Fruit fly (Drosophila melanogaster): ENCODE results near the gene sloth2.

The sloth2 gene

dm6 chrX:7011063-7011743, at the start of gene sloth2, which contains the start of the genes cm and sloth1 (continued):
- TF ChIP-seq seq (GFP tag; IDR thresholded peaks at IDR 0.05) = peak; percentile 87
- peak; percentile 91 for TF ChIP-seq CG9609 (GFP tag; optimal IDR thresholded peaks at IDR 0.05)
- TF ChIP-seq unpg (GFP tag; optimal IDR thresholded peaks at IDR 0.05) = peak; percentile 87
- TF ChIP-seq Abd-B (GFP tag; optimal IDR thresholded peaks at IDR 0.05) = peak; percentile 75
- TF ChIP-seq Fer3 (tag; optimal IDR thresholded peaks at IDR 0.05) = peak; percentile 79
- TF ChIP-seq knrl (GFP tag; IDR thresholded peaks at IDR 0.05; ENCODE audit: partially characterized antibody) = peak; percentile 89
- peak; percentile 62 for TF ChIP-seq nom (GFP tag; optimal IDR thresholded peaks at IDR 0.05)
- peak; percentile 48 for TF ChIP-seq btn (GFP tag; optimal IDR thresholded peaks at IDR 0.05)
- TF ChIP-seq her (GFP tag; optimal IDR thresholded peaks at IDR 0.05) = peak; percentile 63
- TF ChIP-seq zen2 (GFP tag; IDR thresholded peaks at IDR 0.05; ENCODE audit: partially characterized antibody) = peak; percentile 74; the same call in 1 of the 3 replicates
- peak; percentile 83 for TF ChIP-seq CG33213 (GFP tag; optimal IDR thresholded peaks at IDR 0.05)
- peak; percentile 41 for TF ChIP-seq CG31388 (GFP tag; optimal IDR thresholded peaks at IDR 0.05)
- peak; percentile 87 for TF ChIP-seq CG3847 (GFP tag; IDR thresholded peaks at IDR 0.05)
- peak; percentile 53; the same call in 1 of the 2 replicates for TF ChIP-seq dan (GFP tag; IDR thresholded peaks at IDR 0.05)
- peak; percentile 80 for TF ChIP-seq CG7556 (GFP tag; optimal IDR thresholded peaks at IDR 0.05)
- TF ChIP-seq bsh (GFP tag; optimal IDR thresholded peaks at IDR 0.05) = peak; percentile 7 to 83
- TF ChIP-seq CG1529 (GFP tag; optimal IDR thresholded peaks at IDR 0.05) = peak; percentile 53
- TF ChIP-seq lov (optimal IDR thresholded peaks at IDR 0.05) = no peak
- TF ChIP-seq lov (GFP tag; IDR thresholded peaks at IDR 0.05) = peak; percentile 59; the same call in 1 of the 3 replicates
- peak; percentile 3 for TF ChIP-seq Elba2 (GFP tag; optimal IDR thresholded peaks at IDR 0.05)
- TF ChIP-seq zfh2 (GFP tag; optimal IDR thresholded peaks at IDR 0.05) = peak; percentile 92
- peak; percentile 84; the same call in 2 of the 3 replicates for TF ChIP-seq H15 (GFP tag; IDR thresholded peaks at IDR 0.05)
- TF ChIP-seq CG12942 (GFP tag; optimal IDR thresholded peaks at IDR 0.05) = peak; percentile 88
- TF ChIP-seq E2f2 (GFP tag; IDR thresholded peaks at IDR 0.05) = peak; percentile 60
- TF ChIP-seq otp (GFP tag; IDR thresholded peaks at IDR 0.05) = peak; percentile 73
- peak; percentile 46; the same call in 1 of the 2 replicates for TF ChIP-seq ham (GFP tag; IDR thresholded peaks at IDR 0.05)
- peak; percentile 53 for TF ChIP-seq run (tag; optimal IDR thresholded peaks at IDR 0.05)
- TF ChIP-seq yki (optimal IDR thresholded peaks at IDR 0.05) = no peak
- 0 out of 2 replicates have a peak, but pooled peaks have one; percentile 56 for TF ChIP-seq CG10321 (GFP tag; IDR thresholded peaks at IDR 0.05)
- peak; percentile 81 for TF ChIP-seq Dek (tag; optimal IDR thresholded peaks at IDR 0.05)
- TF ChIP-seq dpn (GFP tag; optimal IDR thresholded peaks at IDR 0.05) = peak; percentile 86 to 89
- TF ChIP-seq Mes4 (GFP tag; optimal IDR thresholded peaks at IDR 0.05) = peak; percentile 80
- peak; percentile 68; the same call in 1 of the 3 replicates for TF ChIP-seq CG7357 (GFP tag; IDR thresholded peaks at IDR 0.05)
- TF ChIP-seq CG11247 (GFP tag; IDR thresholded peaks at IDR 0.05) = peak; percentile 83
- TF ChIP-seq tgo (GFP tag; IDR thresholded peaks at IDR 0.05) = peak; percentile 85
- peak; percentile 75 for TF ChIP-seq Fer2 (tag; optimal IDR thresholded peaks at IDR 0.05)
- peak; percentile 68 for TF ChIP-seq Nf-YC (tag; optimal IDR thresholded peaks at IDR 0.05)
- peak; percentile 87 for TF ChIP-seq Rx (GFP tag; IDR thresholded peaks at IDR 0.05)
- TF ChIP-seq tio (GFP tag; optimal IDR thresholded peaks at IDR 0.05) = peak; percentile 81
- peak; percentile 79 for TF ChIP-seq CG4820 (GFP tag; optimal IDR thresholded peaks at IDR 0.05)
- peak; percentile 69 for TF ChIP-seq NK7.1 (GFP tag; optimal IDR thresholded peaks at IDR 0.05)
- TF ChIP-seq unc-4 (GFP tag; IDR thresholded peaks at IDR 0.05; ENCODE audit: partially characterized antibody) = peak; percentile 91
- TF ChIP-seq Deaf1 (tag; optimal IDR thresholded peaks at IDR 0.05) = peak; percentile 47
- peak; percentile 80 for TF ChIP-seq ems (GFP tag; optimal IDR thresholded peaks at IDR 0.05)
- no peak for TF ChIP-seq TFAM (GFP tag; optimal IDR thresholded peaks at IDR 0.05)
- TF ChIP-seq fd102C (GFP tag; optimal IDR thresholded peaks at IDR 0.05) = peak; percentile 57
- TF ChIP-seq ATbp (GFP tag; optimal IDR thresholded peaks at IDR 0.05) = peak; percentile 59
- TF ChIP-seq CG2678 (tag; optimal IDR thresholded peaks at IDR 0.05) = peak; percentile 85
- TF ChIP-seq zen (tag; optimal IDR thresholded peaks at IDR 0.05) = peak; percentile 80
- TF ChIP-seq sim (GFP tag; IDR thresholded peaks at IDR 0.05) = no peak
